Fruit fly (Drosophila melanogaster): ENCODE measurements around the gene CG32547.
A peak's percentile ranks its signal among the peaks of the same experiment; 100 is the strongest.

CG32547 gene

dm6 chrX:18479307-18480134, at the start of gene CG32547:
CG32547 (minus strand) TSS chrX:18479487.
- TF ChIP-seq CG14710 (tag; optimal IDR thresholded peaks at IDR 0.05) (no peak), pfk (GFP tag; optimal IDR thresholded peaks at IDR 0.05) (no peak), Spps (tag; optimal IDR thresholded peaks at IDR 0.05) (no peak), Dad (GFP tag; optimal IDR thresholded peaks at IDR 0.05) (no peak), gem (tag; optimal IDR thresholded peaks at IDR 0.05) (peak; percentile 34), CG13775 (GFP tag; optimal IDR thresholded peaks at IDR 0.05) (no peak), bbx (GFP tag; IDR thresholded peaks at IDR 0.05; ENCODE audit: partially characterized antibody) (no peak; the same call in 1 of the 2 replicates), da (GFP tag; optimal IDR thresholded peaks at IDR 0.05) (no peak), rib (GFP tag; IDR thresholded peaks at IDR 0.05) (no peak), CG9817 (tag; optimal IDR thresholded peaks at IDR 0.05) (no peak), fd64A (GFP tag; optimal IDR thresholded peaks at IDR 0.05) (no peak), CG3163 (GFP tag; optimal IDR thresholded peaks at IDR 0.05) (no peak), CG16863 (GFP tag; optimal IDR thresholded peaks at IDR 0.05) (no peak), tna (GFP tag; IDR thresholded peaks at IDR 0.05; ENCODE audit: partially characterized antibody) (no peak), gce (GFP tag; IDR thresholded peaks at IDR 0.05) (no peak), CG2678 (tag; optimal IDR thresholded peaks at IDR 0.05) (peak; percentile 23), HLH3B (GFP tag; IDR thresholded peaks at IDR 0.05) (no peak), C15 (GFP tag; IDR thresholded peaks at IDR 0.05) (no peak), CG14014 (GFP tag; IDR thresholded peaks at IDR 0.05) (no peak), Xbp1 (GFP tag; optimal IDR thresholded peaks at IDR 0.05) (peak; percentile 18), jumu (GFP tag; optimal IDR thresholded peaks at IDR 0.05) (no peak), gcm2 (GFP tag; optimal IDR thresholded peaks at IDR 0.05) (no peak), CG8290 (GFP tag; optimal IDR thresholded peaks at IDR 0.05) (no peak), CG8290 (tag; optimal IDR thresholded peaks at IDR 0.05) (no peak), CG2712 (tag; optimal IDR thresholded peaks at IDR 0.05) (no peak), CG7786 (GFP tag; optimal IDR thresholded peaks at IDR 0.05) (no peak), Doc3 (GFP tag; IDR thresholded peaks at IDR 0.05; ENCODE audit: partially characterized antibody) (no peak), Aef1 (GFP tag; IDR thresholded peaks at IDR 0.05) (no peak), gt (GFP tag; IDR thresholded peaks at IDR 0.05) (no peak), CG12659 (GFP tag; optimal IDR thresholded peaks at IDR 0.05) (no peak), schlank (tag; optimal IDR thresholded peaks at IDR 0.05) (no peak), ab (GFP tag; optimal IDR thresholded peaks at IDR 0.05) (no peak), CG1602 (GFP tag; optimal IDR thresholded peaks at IDR 0.05) (no peak), br (optimal IDR thresholded peaks at IDR 0.05) (no peak), zen (tag; optimal IDR thresholded peaks at IDR 0.05) (no peak), Kr (GFP tag; optimal IDR thresholded peaks at IDR 0.05) (no peak), slbo (GFP tag; IDR thresholded peaks at IDR 0.05) (no peak), CG14441 (GFP tag; IDR thresholded peaks at IDR 0.05) (0 out of 2 replicates have a peak, but pooled peaks have one; percentile 26), kni (GFP tag; optimal IDR thresholded peaks at IDR 0.05) (no peak), Dbx (GFP tag; IDR thresholded peaks at IDR 0.05) (0 out of 3 replicates have a peak, but pooled peaks have one; percentile 7), org-1 (GFP tag; optimal IDR thresholded peaks at IDR 0.05) (no peak), D19B (GFP tag; optimal IDR thresholded peaks at IDR 0.05) (peak; percentile 96), cas (GFP tag; IDR thresholded peaks at IDR 0.05) (no peak), Dfd (GFP tag; optimal IDR thresholded peaks at IDR 0.05) (no peak), NfI (GFP tag; optimal IDR thresholded peaks at IDR 0.05) (no peak), otp (GFP tag; IDR thresholded peaks at IDR 0.05) (no peak), yki (optimal IDR thresholded peaks at IDR 0.05) (no peak), zfh2 (GFP tag; optimal IDR thresholded peaks at IDR 0.05) (no peak), slou (GFP tag; optimal IDR thresholded peaks at IDR 0.05) (no peak), CG42726 (GFP tag; IDR thresholded peaks at IDR 0.05; ENCODE audit: partially characterized antibody) (no peak), CG4360 (GFP tag; IDR thresholded peaks at IDR 0.05) (no peak)

All from whole organism, embryonic.